Fruit fly (Drosophila melanogaster) whole organism, adult: ENCODE data around the gene Lip4.

ENCODE experiments used
- CG11617 ChIP-seq: fragments of 200-800 bp; sonication (Bioruptor generic); optimal IDR thresholded peaks from 2 replicates; lab custom pipeline; 2017; ENCODE audit warnings: mild to moderate bottlenecking, missing biosample characterization, missing genetic modification reagents, missing genetic modification characterization
- CG12768 ChIP-seq: fragments of 200-800 bp; sonication (Bioruptor generic); optimal IDR thresholded peaks from 2 replicates; lab custom pipeline; 2017; ENCODE audit warnings: missing biosample characterization, missing genetic modification characterization, mild to moderate bottlenecking, moderate library complexity, missing genetic modification reagents
- CG14711 ChIP-seq: fragments of 200-800 bp; sonication (Bioruptor generic); optimal IDR thresholded peaks from 2 replicates; lab custom pipeline; 2018; ENCODE audit warnings: missing biosample characterization, mild to moderate bottlenecking, missing genetic modification characterization, moderate library complexity
- CG1620 ChIP-seq: fragments of 200-800 bp; sonication (Bioruptor generic); optimal IDR thresholded peaks from 2 replicates; lab custom pipeline; 2016; ENCODE audit warnings: missing biosample characterization, missing genetic modification characterization
- CG33017 ChIP-seq: fragments of 200-800 bp; sonication (Bioruptor generic); optimal IDR thresholded peaks from 2 replicates; lab custom pipeline; 2018; ENCODE audit warnings: missing biosample characterization, mild to moderate bottlenecking, missing genetic modification characterization, moderate library complexity
- CG5204 ChIP-seq: fragments of 200-800 bp; sonication (Bioruptor generic); optimal IDR thresholded peaks from 2 replicates; lab custom pipeline; 2016; ENCODE audit warnings: missing biosample characterization, missing genetic modification characterization
- CG7045 ChIP-seq: fragments of 200-800 bp; sonication (Bioruptor generic); optimal IDR thresholded peaks from 2 replicates; lab custom pipeline; 2017; ENCODE audit warnings: missing biosample characterization, mild to moderate bottlenecking, missing genetic modification characterization
- CG7101 ChIP-seq: fragments of 200-800 bp; sonication (Bioruptor generic); optimal IDR thresholded peaks from 2 replicates; lab custom pipeline; 2018; ENCODE audit warnings: missing biosample characterization, mild to moderate bottlenecking, missing genetic modification characterization, moderate library complexity
- Crg-1 ChIP-seq: fragments of 200-800 bp; sonication (Bioruptor generic); optimal IDR thresholded peaks from 2 replicates; lab custom pipeline; 2016; ENCODE audit warnings: missing biosample characterization, missing genetic modification characterization
- Hr96 ChIP-seq: fragments of 200-800 bp; sonication (Bioruptor generic); optimal IDR thresholded peaks from 2 replicates; lab custom pipeline; 2016; ENCODE audit warnings: missing biosample characterization, missing genetic modification characterization
- Mnt ChIP-seq: fragments of 200-800 bp; sonication (Bioruptor generic); optimal IDR thresholded peaks from 2 replicates; lab custom pipeline; 2016; ENCODE audit warnings: missing biosample characterization, mild to moderate bottlenecking, missing genetic modification characterization
- bab1 ChIP-seq: fragments of 200-800 bp; sonication (Bioruptor generic); optimal IDR thresholded peaks from 3 replicates; lab custom pipeline; 2019; ENCODE audit warnings: missing biosample characterization, mild to moderate bottlenecking, missing genetic modification characterization, moderate library complexity
- cic ChIP-seq: fragments of 200-800 bp; sonication (Bioruptor generic); optimal IDR thresholded peaks from 2 replicates; lab custom pipeline; 2017; ENCODE audit warnings: missing biosample characterization, mild to moderate bottlenecking, missing genetic modification characterization, moderate library complexity
- cnc ChIP-seq, 2 experiments: fragments of >200 bp; optimal IDR thresholded peaks; 2 replicates each; lab custom pipeline; 2017
- kay ChIP-seq: fragments of 200-800 bp; sonication (Bioruptor generic); peaks from one replicate; lab custom pipeline; 2016; ENCODE audit warnings: missing biosample characterization, missing genetic modification characterization, borderline replicate concordance
- ovo ChIP-seq: fragments of 200-800 bp; sonication (Bioruptor generic); optimal IDR thresholded peaks from 2 replicates; lab custom pipeline; 2016; ENCODE audit warnings: missing biosample characterization, missing genetic modification characterization
- pad ChIP-seq: fragments of 200-800 bp; sonication (Bioruptor generic); optimal IDR thresholded peaks from 3 replicates; lab custom pipeline; 2017; ENCODE audit warnings: missing biosample characterization, missing genetic modification characterization, mild to moderate bottlenecking, moderate library complexity, missing genetic modification reagents
- tj ChIP-seq: fragments of 200-800 bp; sonication (Bioruptor generic); optimal IDR thresholded peaks from 3 replicates; lab custom pipeline; 2017; ENCODE audit warnings: missing biosample characterization, mild to moderate bottlenecking, missing genetic modification characterization, moderate library complexity
- toe ChIP-seq: fragments of 200-800 bp; sonication (Bioruptor generic); optimal IDR thresholded peaks from 2 replicates; lab custom pipeline; 2016; ENCODE audit warnings: missing biosample characterization, missing genetic modification characterization

Gene Lip4

dm6 chr2L:10515553-10516174 lies 11.7 kb upstream of the Lip4 start:
- TF ChIP-seq kay = peak; percentile 90
- TF ChIP-seq CG14711 (tag; lab: Kevin White, UChicago) = peak; percentile 13
- no peak for TF ChIP-seq Mnt (GFP tag; lab: Kevin White, UChicago)

dm6 chr2L:10516470-10517048 lies 10.8 kb upstream of the Lip4 start:
- peak; percentile 60 for TF ChIP-seq CG7101 (tag; lab: Kevin White, UChicago)
- TF ChIP-seq cic (GFP tag; lab: Kevin White, UChicago) = peak; percentile 60
- peak; percentile 51 for TF ChIP-seq Hr96 (GFP tag; lab: Kevin White, UChicago)
- TF ChIP-seq CG1620 (GFP tag; lab: Kevin White, UChicago) = peak; percentile 66
- peak; percentile 9 for TF ChIP-seq CG7045 (GFP tag; lab: Kevin White, UChicago)
- TF ChIP-seq toe (GFP tag; lab: Kevin White, UChicago) = peak; percentile 56
- peak; percentile 45 for TF ChIP-seq bab1 (GFP tag; lab: Kevin White, UChicago)
- TF ChIP-seq Mnt (GFP tag; lab: Kevin White, UChicago) = peak; percentile 86
- TF ChIP-seq kay = no peak
- TF ChIP-seq cnc (optimal IDR thresholded peaks at IDR 0.05; lab: Kevin White, UChicago) = no peak
- peak; percentile 55 for TF ChIP-seq tj (GFP tag; lab: Kevin White, UChicago)
- peak; percentile 60 for TF ChIP-seq CG33017
- TF ChIP-seq CG14711 (tag; lab: Kevin White, UChicago) = no peak
- peak; percentile 54 for TF ChIP-seq CG12768 (GFP tag; lab: Kevin White, UChicago)
- TF ChIP-seq CG11617 (GFP tag; lab: Kevin White, UChicago) = peak; percentile 29
- peak; percentile 69 for TF ChIP-seq CG5204 (GFP tag; lab: Kevin White, UChicago)

dm6 chr2L:10517085-10517484 lies 10.3 kb upstream of the Lip4 start, which contains the start of the genes Fatp1 and Lrr47:
Gene Fatp1 (minus strand): TSS chr2L:10517218.
Gene Lrr47 (plus strand): TSS chr2L:10517335.
- TF ChIP-seq CG14711 (tag; lab: Kevin White, UChicago) = peak; percentile 45
- no peak for TF ChIP-seq CG12768 (GFP tag; lab: Kevin White, UChicago)
- TF ChIP-seq ovo (GFP tag; lab: Kevin White, UChicago) = peak; percentile 7

dm6 chr2L:10519225-10519624 lies 8.1 kb upstream of the Lip4 start:
- TF ChIP-seq Crg-1 (GFP tag; lab: Kevin White, UChicago) = no peak
- peak; percentile 51 for TF ChIP-seq CG7101 (tag; lab: Kevin White, UChicago)
- TF ChIP-seq CG14711 (tag; lab: Kevin White, UChicago) = peak; percentile 53

- no peak for TF ChIP-seq Mnt (GFP tag; lab: Kevin White, UChicago)
- TF ChIP-seq CG5204 (GFP tag; lab: Kevin White, UChicago) = no peak
- TF ChIP-seq cic (GFP tag; lab: Kevin White, UChicago) = no peak
- TF ChIP-seq kay = no peak
Observed at dm6 chr2L:10522174-10522893, 5.0 kb upstream of the Lip4 start.

- TF ChIP-seq CG5204 (GFP tag; lab: Kevin White, UChicago) = no peak
- no peak for TF ChIP-seq CG11617 (GFP tag; lab: Kevin White, UChicago)
- TF ChIP-seq CG14711 (tag; lab: Kevin White, UChicago) = no peak
- no peak for TF ChIP-seq CG33017
- no peak for TF ChIP-seq Hr96 (GFP tag; lab: Kevin White, UChicago)
- peak; percentile 49 for TF ChIP-seq tj (GFP tag; lab: Kevin White, UChicago)
- TF ChIP-seq ovo (GFP tag; lab: Kevin White, UChicago) = no peak
- TF ChIP-seq kay = no peak
- peak; percentile 12 for TF ChIP-seq cic (GFP tag; lab: Kevin White, UChicago)
- TF ChIP-seq toe (GFP tag; lab: Kevin White, UChicago) = no peak
- TF ChIP-seq pad (GFP tag; lab: Kevin White, UChicago) = no peak
- TF ChIP-seq cnc (optimal IDR thresholded peaks at IDR 0.05; lab: Kevin White, UChicago) = no peak
Observed at dm6 chr2L:10528984-10529383, 1.6 kb downstream of the Lip4 start.

dm6 chr2L:10530089-10530488 lies 2.7 kb downstream of the Lip4 start:
- no peak for TF ChIP-seq pad (GFP tag; lab: Kevin White, UChicago)
- no peak for TF ChIP-seq CG12768 (GFP tag; lab: Kevin White, UChicago)
- TF ChIP-seq CG1620 (GFP tag; lab: Kevin White, UChicago) = no peak
- TF ChIP-seq ovo (GFP tag; lab: Kevin White, UChicago) = no peak
- TF ChIP-seq toe (GFP tag; lab: Kevin White, UChicago) = no peak
- TF ChIP-seq CG14711 (tag; lab: Kevin White, UChicago) = no peak
